Fruit fly (Drosophila melanogaster) whole organism, embryonic: ENCODE results near the gene dia.

Experiments used
- Ada2b ChIP-seq: fragments of 200-800 bp; sonication (Bioruptor generic); IDR thresholded peaks from 2 replicates; pipeline ENCODE4 v1.3.6; 2022; ENCODE audit warnings: missing biosample characterization, missing genetic modification characterization
- Antp ChIP-seq: fragments of 200-800 bp; sonication (Bioruptor generic); optimal IDR thresholded peaks from 3 replicates; lab custom pipeline; 2016; ENCODE audit warnings: missing biosample characterization, missing genetic modification characterization
- Bgb ChIP-seq: fragments of 200-800 bp; sonication (Bioruptor generic); IDR thresholded peaks from 2 replicates; pipeline ENCODE4 v1.3.6; 2022; ENCODE audit warnings: missing biosample characterization, missing genetic modification characterization; ENCODE audit not compliant: partially characterized antibody
- CG10321 ChIP-seq: fragments of 200-800 bp; sonication (Bioruptor generic); IDR thresholded peaks from 2 replicates; pipeline ENCODE4 v1.3.6; 2022; ENCODE audit warnings: missing biosample characterization, missing genetic modification characterization
- CG14860 ChIP-seq: fragments of 200-800 bp; sonication (Bioruptor generic); IDR thresholded peaks from 3 replicates; pipeline ENCODE4 v1.3.6; 2022; ENCODE audit warnings: missing biosample characterization, missing genetic modification characterization; ENCODE audit not compliant: partially characterized antibody
- CG15011 ChIP-seq: fragments of 200-800 bp; sonication (Bioruptor generic); optimal IDR thresholded peaks from 3 replicates; lab custom pipeline; 2018; ENCODE audit warnings: missing biosample characterization, mild to moderate bottlenecking, missing genetic modification characterization
- CG1792 ChIP-seq: fragments of 200-800 bp; sonication (Bioruptor generic); optimal IDR thresholded peaks from 2 replicates; lab custom pipeline; 2016; ENCODE audit warnings: missing biosample characterization, missing genetic modification characterization
- CG2120 ChIP-seq: fragments of 200-800 bp; sonication (Bioruptor generic); optimal IDR thresholded peaks from 3 replicates; lab custom pipeline; 2016; ENCODE audit warnings: missing biosample characterization, missing genetic modification characterization
- CG2199 ChIP-seq: fragments of 200-800 bp; sonication (Bioruptor generic); IDR thresholded peaks from 3 replicates; pipeline ENCODE4 v1.3.6; 2022; ENCODE audit warnings: missing biosample characterization, missing genetic modification characterization
- CG2202 ChIP-seq: fragments of 200-800 bp; sonication (Bioruptor generic); optimal IDR thresholded peaks from 2 replicates; lab custom pipeline; 2018; ENCODE audit warnings: missing biosample characterization, mild to moderate bottlenecking, missing genetic modification characterization
- CG3281 ChIP-seq: fragments of 200-800 bp; sonication (Bioruptor generic); optimal IDR thresholded peaks from 3 replicates; lab custom pipeline; 2017; ENCODE audit warnings: missing biosample characterization, mild to moderate bottlenecking, missing genetic modification characterization
- CG3995 ChIP-seq: fragments of 200-800 bp; sonication (Bioruptor generic); optimal IDR thresholded peaks from 3 replicates; lab custom pipeline; 2016; ENCODE audit warnings: missing biosample characterization, missing genetic modification characterization
- CG43689 ChIP-seq: fragments of 200-800 bp; sonication (Bioruptor generic); IDR thresholded peaks from 2 replicates; pipeline ENCODE4 v1.3.6; 2022; ENCODE audit warnings: missing biosample characterization, missing genetic modification characterization
- CG4404 ChIP-seq: fragments of 200-800 bp; sonication (Bioruptor generic); IDR thresholded peaks from 2 replicates; pipeline ENCODE4 v1.3.6; 2022; ENCODE audit warnings: missing biosample characterization, missing genetic modification characterization
- CG5245 ChIP-seq: fragments of 200-800 bp; sonication (Bioruptor generic); optimal IDR thresholded peaks from 3 replicates; lab custom pipeline; 2016; ENCODE audit warnings: missing biosample characterization, missing genetic modification characterization
- CG6765 ChIP-seq: fragments of 200-800 bp; sonication (Bioruptor generic); optimal IDR thresholded peaks from 3 replicates; lab custom pipeline; 2017; ENCODE audit warnings: missing biosample characterization, mild to moderate bottlenecking, missing genetic modification characterization
- CG6813 ChIP-seq: fragments of 200-800 bp; sonication (Bioruptor generic); optimal IDR thresholded peaks from 2 replicates; lab custom pipeline; 2017; ENCODE audit warnings: missing biosample characterization, missing genetic modification characterization, mild to moderate bottlenecking, moderate library complexity, missing genetic modification reagents
- CG7987 ChIP-seq: fragments of 200-800 bp; sonication (Bioruptor generic); optimal IDR thresholded peaks from 2 replicates; lab custom pipeline; 2018; ENCODE audit warnings: missing biosample characterization, mild to moderate bottlenecking, missing genetic modification characterization, moderate library complexity
- CG8944 ChIP-seq: fragments of 200-800 bp; sonication (Bioruptor generic); optimal IDR thresholded peaks from 3 replicates; lab custom pipeline; 2016; ENCODE audit warnings: missing biosample characterization, missing genetic modification characterization
- D ChIP-seq, 2 experiments: fragments of 200-800 bp in 1 of 2; fragments of >200 bp in 1 of 2; sonication (Bioruptor generic) in 1 of 2; optimal IDR thresholded peaks; 2 replicates in 1 of 2; 3 replicates in 1 of 2; lab custom pipeline; 2017; ENCODE audit warnings: mild to moderate bottlenecking in 1 of 2, missing biosample characterization in 1 of 2, missing genetic modification characterization in 1 of 2, missing genetic modification reagents in 1 of 2
- D19A ChIP-seq: fragments of 200-800 bp; optimal IDR thresholded peaks from 3 replicates; lab custom pipeline; 2019; ENCODE audit warnings: missing biosample characterization, mild to moderate bottlenecking, missing genetic modification characterization, moderate library complexity
- Deaf1 ChIP-seq: fragments of 200-800 bp; optimal IDR thresholded peaks from 3 replicates; lab custom pipeline; 2019; ENCODE audit warnings: missing biosample characterization, mild to moderate bottlenecking, missing genetic modification characterization, moderate library complexity
- Dek ChIP-seq: fragments of 200-800 bp; sonication (Bioruptor generic); optimal IDR thresholded peaks from 3 replicates; lab custom pipeline; 2019; ENCODE audit warnings: missing biosample characterization, mild to moderate bottlenecking, missing genetic modification characterization, moderate library complexity
- Dip2 ChIP-seq: fragments of 200-800 bp; sonication (Bioruptor generic); IDR thresholded peaks from 2 replicates; pipeline ENCODE4 v1.3.6; 2022; ENCODE audit warnings: missing biosample characterization, missing genetic modification characterization
- Dll ChIP-seq: fragments of 200-800 bp; sonication (Bioruptor generic); IDR thresholded peaks from 4 replicates; pipeline ENCODE4 v1.3.6; 2022; ENCODE audit warnings: missing biosample characterization, missing genetic modification characterization; ENCODE audit not compliant: partially characterized antibody
- Doc3 ChIP-seq: fragments of 200-800 bp; sonication (Bioruptor generic); IDR thresholded peaks from 3 replicates; pipeline ENCODE4 v1.3.6; 2022; ENCODE audit warnings: missing biosample characterization, missing genetic modification characterization; ENCODE audit not compliant: partially characterized antibody
- E2f2 ChIP-seq: fragments of 200-800 bp; sonication (Bioruptor generic); IDR thresholded peaks from 2 replicates; pipeline ENCODE4 v1.3.6; 2022; ENCODE audit warnings: missing biosample characterization, missing genetic modification characterization
- H15 ChIP-seq: fragments of 200-800 bp; sonication (Bioruptor generic); IDR thresholded peaks from 3 replicates; pipeline ENCODE4 v1.3.6; 2022; ENCODE audit warnings: missing biosample characterization, missing genetic modification characterization
- Hand ChIP-seq: fragments of 200-800 bp; sonication (Bioruptor generic); optimal IDR thresholded peaks from 2 replicates; lab custom pipeline; 2017; ENCODE audit warnings: mild to moderate bottlenecking, missing biosample characterization, missing genetic modification reagents, missing genetic modification characterization
- Hr3 ChIP-seq: fragments of 200-800 bp; sonication (Bioruptor generic); optimal IDR thresholded peaks from 3 replicates; lab custom pipeline; 2016; ENCODE audit warnings: missing biosample characterization, missing genetic modification characterization
- Jarid2 ChIP-seq: fragments of 200-800 bp; sonication (Bioruptor generic); optimal IDR thresholded peaks from 3 replicates; lab custom pipeline; 2017; ENCODE audit warnings: mild to moderate bottlenecking, missing biosample characterization, missing genetic modification reagents, missing genetic modification characterization
- Mes4 ChIP-seq: fragments of 200-800 bp; sonication (Bioruptor generic); optimal IDR thresholded peaks from 2 replicates; lab custom pipeline; 2016; ENCODE audit warnings: missing biosample characterization, missing genetic modification characterization
- al ChIP-seq: fragments of 200-800 bp; sonication (Bioruptor generic); IDR thresholded peaks from 2 replicates; pipeline ENCODE4 v1.3.6; 2022; ENCODE audit warnings: missing biosample characterization, missing genetic modification characterization
- dmrt11E ChIP-seq: fragments of 200-800 bp; sonication (Bioruptor generic); optimal IDR thresholded peaks from 3 replicates; lab custom pipeline; 2018; ENCODE audit warnings: missing biosample characterization, mild to moderate bottlenecking, missing genetic modification characterization, moderate library complexity
- ems ChIP-seq: fragments of 200-800 bp; sonication (Bioruptor generic); optimal IDR thresholded peaks from 3 replicates; lab custom pipeline; 2016; ENCODE audit warnings: missing biosample characterization, missing genetic modification characterization
- fd64A ChIP-seq: fragments of 200-800 bp; sonication (Bioruptor generic); optimal IDR thresholded peaks from 3 replicates; lab custom pipeline; 2018; ENCODE audit warnings: missing biosample characterization, mild to moderate bottlenecking, missing genetic modification characterization
- h ChIP-seq: fragments of >200 bp; optimal IDR thresholded peaks from 2 replicates; lab custom pipeline; 2017
- nerfin-1 ChIP-seq: fragments of 200-800 bp; sonication (Bioruptor generic); optimal IDR thresholded peaks from 3 replicates; lab custom pipeline; 2019; ENCODE audit warnings: missing biosample characterization, mild to moderate bottlenecking, missing genetic modification characterization, moderate library complexity
- otp ChIP-seq: fragments of 200-800 bp; sonication (Bioruptor generic); IDR thresholded peaks from 3 replicates; pipeline ENCODE4, ENCODE4 v1.3.6; 2022; ENCODE audit warnings: missing biosample characterization, missing genetic modification characterization
- phol ChIP-seq: fragments of 200-800 bp; sonication (Bioruptor generic); optimal IDR thresholded peaks from 3 replicates; lab custom pipeline; 2018; ENCODE audit warnings: missing biosample characterization, mild to moderate bottlenecking, missing genetic modification characterization, moderate library complexity
- psq ChIP-seq: fragments of 200-800 bp; sonication (Bioruptor generic); optimal IDR thresholded peaks from 2 replicates; lab custom pipeline; 2017; ENCODE audit warnings: missing biosample characterization, missing genetic modification characterization
- salm ChIP-seq: fragments of 200-800 bp; sonication (Bioruptor generic); optimal IDR thresholded peaks from 2 replicates; lab custom pipeline; 2018; ENCODE audit warnings: missing biosample characterization, mild to moderate bottlenecking, missing genetic modification characterization
- sc ChIP-seq, 3 experiments: fragments of >200 bp in 2 of 3; fragments of 200-800 bp in 1 of 3; sonication (Bioruptor generic) in 1 of 3; optimal IDR thresholded peaks; 2 replicates in 2 of 3; 3 replicates in 1 of 3; lab custom pipeline; 2017; ENCODE audit warnings: mild to moderate bottlenecking in 1 of 3, missing biosample characterization in 1 of 3, missing genetic modification characterization in 1 of 3, missing genetic modification reagents in 1 of 3
- schlank ChIP-seq: fragments of 200-800 bp; sonication (Bioruptor generic); optimal IDR thresholded peaks from 2 replicates; lab custom pipeline; 2018; ENCODE audit warnings: missing biosample characterization, mild to moderate bottlenecking, missing genetic modification characterization
- shn ChIP-seq: fragments of 200-800 bp; sonication (Bioruptor generic); optimal IDR thresholded peaks from 3 replicates; lab custom pipeline; 2016; ENCODE audit warnings: missing biosample characterization, missing genetic modification characterization
- trh ChIP-seq: fragments of 200-800 bp; sonication (Bioruptor generic); optimal IDR thresholded peaks from 2 replicates; lab custom pipeline; 2016; ENCODE audit warnings: missing biosample characterization, missing genetic modification characterization
- tx ChIP-seq: fragments of 200-800 bp; sonication (Bioruptor generic); optimal IDR thresholded peaks from 2 replicates; lab custom pipeline; 2016; ENCODE audit warnings: missing biosample characterization, missing genetic modification characterization
- vnd ChIP-seq: fragments of 200-800 bp; sonication (Bioruptor generic); IDR thresholded peaks from 3 replicates; pipeline ENCODE4 v1.3.6; 2022; ENCODE audit warnings: missing biosample characterization, missing genetic modification characterization; ENCODE audit not compliant: partially characterized antibody
- wek ChIP-seq: fragments of 200-800 bp; sonication (Bioruptor generic); optimal IDR thresholded peaks from 3 replicates; lab custom pipeline; 2018; ENCODE audit warnings: missing biosample characterization, mild to moderate bottlenecking, missing genetic modification characterization, moderate library complexity
- wor ChIP-seq: fragments of 200-800 bp; sonication (Bioruptor generic); IDR thresholded peaks from 2 replicates; pipeline ENCODE4 v1.3.6; 2022; ENCODE audit warnings: missing biosample characterization, missing genetic modification characterization

dia gene

DNA sequence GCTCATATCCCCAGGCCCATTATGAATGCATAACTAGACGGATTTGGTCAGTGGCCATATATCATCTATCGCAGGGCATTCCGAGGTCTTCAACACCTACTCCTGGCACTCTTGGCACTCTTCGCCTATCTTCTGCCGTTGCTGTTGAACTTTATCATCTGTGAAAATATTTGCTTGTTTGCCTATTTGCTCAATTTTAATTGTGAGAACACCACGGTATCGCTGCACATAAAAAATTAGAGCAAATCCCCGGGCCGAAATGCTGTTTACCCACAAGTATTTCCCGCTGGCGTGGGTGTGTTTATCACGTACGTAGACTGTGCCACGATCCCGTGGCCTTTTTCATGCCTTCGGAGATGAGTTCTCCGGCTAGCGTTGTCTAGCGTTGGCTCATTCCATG is 22.8 kb downstream of the dia start (continued):
- peak; percentile 7 for TF ChIP-seq trh (GFP tag; lab: Kevin White, UChicago)
- peak; percentile 32 for TF ChIP-seq Jarid2 (GFP tag; lab: Kevin White, UChicago)
- peak; percentile 51 for TF ChIP-seq nerfin-1 (tag; lab: Kevin White, UChicago)
- TF ChIP-seq Dek = peak; percentile 49
- TF ChIP-seq vnd = no peak
- peak; percentile 42 for TF ChIP-seq Mes4
- no peak for TF ChIP-seq CG5245
- TF ChIP-seq CG14860 = no peak
- no peak for TF ChIP-seq Bgb (GFP tag; lab: Robert Waterston, UW)
- no peak for TF ChIP-seq CG3995 (GFP tag; lab: Kevin White, UChicago)
- peak; percentile 77 for TF ChIP-seq fd64A
- TF ChIP-seq Antp (GFP tag; lab: Kevin White, UChicago) = peak; percentile 48
- no peak for TF ChIP-seq Doc3
- no peak for TF ChIP-seq al
- TF ChIP-seq CG7987 (GFP tag; lab: Kevin White, UChicago) = peak; percentile 91
- TF ChIP-seq dmrt11E = peak; percentile 66
- TF ChIP-seq CG2120 (GFP tag; lab: Kevin White, UChicago) = peak; percentile 12
- no peak for TF ChIP-seq Deaf1 (tag; lab: Kevin White, UChicago)
- TF ChIP-seq H15 (GFP tag; lab: Robert Waterston, UW) = no peak
- TF ChIP-seq wek (GFP tag; lab: Kevin White, UChicago) = peak; percentile 81
- TF ChIP-seq otp (GFP tag; lab: Robert Waterston, UW) = peak; percentile 74; the same call in 2 of the 3 replicates
- peak; percentile 33 for TF ChIP-seq tx
- TF ChIP-seq CG2202 (tag; lab: Kevin White, UChicago) = peak; percentile 67
- TF ChIP-seq Hr3 (GFP tag; lab: Kevin White, UChicago) = no peak
- TF ChIP-seq CG10321 (GFP tag; lab: Robert Waterston, UW) = no peak
- TF ChIP-seq CG8944 (GFP tag; lab: Kevin White, UChicago) = no peak
- TF ChIP-seq CG43689 (GFP tag; lab: Robert Waterston, UW) = no peak
- no peak for TF ChIP-seq CG4404 (GFP tag; lab: Robert Waterston, UW)
- peak; percentile 70 for TF ChIP-seq CG3281
- no peak for TF ChIP-seq Dll (GFP tag; lab: Robert Waterston, UW)
- no peak for TF ChIP-seq wor
- TF ChIP-seq CG15011 (GFP tag; lab: Kevin White, UChicago) = peak; percentile 61
- TF ChIP-seq CG1792 = peak; percentile 59
- peak; percentile 57 for TF ChIP-seq CG6765 (GFP tag; lab: Kevin White, UChicago)
- no peak for TF ChIP-seq Dip2 (GFP tag; lab: Robert Waterston, UW)
- peak; percentile 88 for TF ChIP-seq CG6813 (GFP tag; lab: Kevin White, UChicago)
- TF ChIP-seq D19A (tag; lab: Kevin White, UChicago) = peak; percentile 29
- TF ChIP-seq shn = peak; percentile 28
- peak; percentile 0 for TF ChIP-seq phol (tag; lab: Kevin White, UChicago)
- TF ChIP-seq D (optimal IDR thresholded peaks at IDR 0.05; lab: Kevin White, UChicago) = no peak
- TF ChIP-seq D (GFP tag; optimal IDR thresholded peaks at IDR 0.05; lab: Kevin White, UChicago) = peak; percentile 61
- TF ChIP-seq Ada2b = no peak
- no peak for TF ChIP-seq psq (GFP tag; lab: Kevin White, UChicago)
- TF ChIP-seq salm = peak; percentile 51
- TF ChIP-seq schlank (tag; lab: Kevin White, UChicago) = peak; percentile 86
- TF ChIP-seq h (lab: Kevin White, UChicago) = no peak
- TF ChIP-seq Hand (GFP tag; lab: Kevin White, UChicago) = no peak
- no peak for TF ChIP-seq CG2199 (GFP tag; lab: Robert Waterston, UW)
- no peak for TF ChIP-seq E2f2 (GFP tag; lab: Robert Waterston, UW)
- TF ChIP-seq ems (GFP tag; lab: Kevin White, UChicago) = peak; percentile 32
- TF ChIP-seq sc (optimal IDR thresholded peaks at IDR 0.05; lab: Kevin White, UChicago) = no peak
- peak; percentile 34 for TF ChIP-seq sc (GFP tag; optimal IDR thresholded peaks at IDR 0.05; lab: Kevin White, UChicago)
